Worm (Caenorhabditis elegans) whole organism, L2 larva: ENCODE data around the gene F47F2.1.

Experiments used
- C34F6.9 ChIP-seq: fragments of 150-350 bp; optimal IDR thresholded peaks from 2 replicates; lab custom pipeline; 2014; ENCODE audit warnings: missing biosample characterization, missing genetic modification characterization
- F13H6.1 ChIP-seq: sonication (generic microtip); optimal IDR thresholded peaks from 2 replicates; lab custom pipeline; 2016; ENCODE audit warnings: missing genetic modification characterization, missing compliant biosample characterization
- R02D3.7 ChIP-seq: fragments of 150-350 bp; optimal IDR thresholded peaks from 2 replicates; lab custom pipeline; 2014; ENCODE audit warnings: missing biosample characterization, missing genetic modification characterization
- Y55F3AM.14 ChIP-seq: fragments of 200-800 bp; sonication (Bioruptor generic); optimal IDR thresholded peaks from 2 replicates; lab custom pipeline; 2018; ENCODE audit warnings: mild to moderate bottlenecking, missing genetic modification characterization, missing compliant biosample characterization
- ZK546.5 ChIP-seq: sonication (generic microtip); optimal IDR thresholded peaks from 2 replicates; lab custom pipeline; 2017; ENCODE audit warnings: missing biosample characterization, missing genetic modification characterization
- alr-1 ChIP-seq: fragments of 150-350 bp; optimal IDR thresholded peaks from 2 replicates; lab custom pipeline; 2014; ENCODE audit warnings: missing biosample characterization, missing genetic modification characterization
- ama-1 ChIP-seq: fragments of 150-350 bp; optimal IDR thresholded peaks from 2 replicates; lab custom pipeline; 2018; ENCODE audit warnings: inconsistent platforms
- ceh-82 ChIP-seq: fragments of 150-350 bp; optimal IDR thresholded peaks from 2 replicates; lab custom pipeline; 2014; ENCODE audit warnings: missing biosample characterization, missing genetic modification characterization
- crh-2 ChIP-seq: sonication (generic microtip); optimal IDR thresholded peaks from 2 replicates; lab custom pipeline; 2017; ENCODE audit warnings: missing biosample characterization, missing genetic modification characterization
- dmd-4 ChIP-seq: sonication (generic microtip); optimal IDR thresholded peaks from 2 replicates; lab custom pipeline; 2017; ENCODE audit warnings: missing biosample characterization, missing genetic modification characterization
- egl-27 ChIP-seq: sonication (generic microtip); optimal IDR thresholded peaks from 3 replicates; lab custom pipeline; 2017; ENCODE audit warnings: missing biosample characterization, missing genetic modification reagents, missing genetic modification characterization
- elt-1 ChIP-seq: fragments of 150-350 bp; optimal IDR thresholded peaks from 2 replicates; lab custom pipeline; 2014; ENCODE audit warnings: missing biosample characterization, missing genetic modification characterization
- elt-3 ChIP-seq: sonication (generic microtip); optimal IDR thresholded peaks from 2 replicates; lab custom pipeline; 2017; ENCODE audit warnings: missing biosample characterization, missing genetic modification characterization
- fos-1 ChIP-seq: fragments of 150-350 bp; optimal IDR thresholded peaks from 2 replicates; lab custom pipeline; 2014; ENCODE audit warnings: missing biosample characterization, missing genetic modification characterization
- gmeb-1 ChIP-seq: fragments of 150-350 bp; optimal IDR thresholded peaks from 2 replicates; lab custom pipeline; 2014; ENCODE audit warnings: missing biosample characterization, missing genetic modification characterization
- lin-11 ChIP-seq: fragments of 150-350 bp; sonication (generic microtip); optimal IDR thresholded peaks from 2 replicates; lab custom pipeline; 2014; ENCODE audit warnings: missing biosample characterization, missing genetic modification characterization, inconsistent platforms, mixed read lengths
- lin-39 ChIP-seq: fragments of 150-350 bp; optimal IDR thresholded peaks from 2 replicates; lab custom pipeline; 2014; ENCODE audit warnings: missing biosample characterization, missing genetic modification reagents, missing genetic modification characterization
- lsy-2 ChIP-seq, 2 experiments: fragments of 150-350 bp in 1 of 2; sonication (generic microtip) in 1 of 2; optimal IDR thresholded peaks; 2 replicates each; lab custom pipeline; 2014 to 2017; ENCODE audit warnings: missing biosample characterization in 2 of 2, missing genetic modification characterization in 2 of 2
- mab-5 ChIP-seq: fragments of 150-350 bp; optimal IDR thresholded peaks from 2 replicates; lab custom pipeline; 2014; ENCODE audit warnings: missing biosample characterization, missing genetic modification characterization
- mbf-1 ChIP-seq: sonication (generic microtip); optimal IDR thresholded peaks from 2 replicates; lab custom pipeline; 2017; ENCODE audit warnings: missing biosample characterization, missing genetic modification characterization
- nhr-10 ChIP-seq: sonication (generic microtip); optimal IDR thresholded peaks from 2 replicates; lab custom pipeline; 2017; ENCODE audit warnings: missing biosample characterization, missing genetic modification characterization
- nhr-11 ChIP-seq: fragments of 150-350 bp; optimal IDR thresholded peaks from 2 replicates; lab custom pipeline; 2014; ENCODE audit warnings: missing biosample characterization, missing genetic modification characterization
- nhr-129 ChIP-seq: fragments of 150-350 bp; optimal IDR thresholded peaks from 2 replicates; lab custom pipeline; 2014; ENCODE audit warnings: missing biosample characterization, missing genetic modification characterization
- nhr-21 ChIP-seq: fragments of 150-350 bp; optimal IDR thresholded peaks from 2 replicates; lab custom pipeline; 2014; ENCODE audit warnings: missing biosample characterization, missing genetic modification characterization
- nhr-23 ChIP-seq: fragments of 150-350 bp; optimal IDR thresholded peaks from 2 replicates; lab custom pipeline; 2014; ENCODE audit warnings: missing biosample characterization, missing genetic modification reagents, missing genetic modification characterization
- nhr-237 ChIP-seq: fragments of 150-350 bp; optimal IDR thresholded peaks from 2 replicates; lab custom pipeline; 2014; ENCODE audit warnings: missing biosample characterization, missing genetic modification characterization
- nhr-6 ChIP-seq: fragments of 150-350 bp; optimal IDR thresholded peaks from 2 replicates; lab custom pipeline; 2014; ENCODE audit warnings: missing biosample characterization, missing genetic modification characterization
- nhr-77 ChIP-seq: fragments of 150-350 bp; optimal IDR thresholded peaks from 2 replicates; lab custom pipeline; 2014; ENCODE audit warnings: missing biosample characterization, missing genetic modification characterization
- sem-4 ChIP-seq: fragments of 150-350 bp; optimal IDR thresholded peaks from 2 replicates; lab custom pipeline; 2014; ENCODE audit warnings: missing biosample characterization, missing genetic modification reagents, missing genetic modification characterization
- skn-1 ChIP-seq: sonication (generic microtip); optimal IDR thresholded peaks from 2 replicates; lab custom pipeline; 2017; ENCODE audit warnings: missing biosample characterization, missing genetic modification characterization
- sma-9 ChIP-seq, 2 experiments: fragments of 150-350 bp in 1 of 2; sonication (generic microtip) in 1 of 2; optimal IDR thresholded peaks; 2 replicates each; lab custom pipeline; 2014 to 2016; ENCODE audit warnings: missing genetic modification characterization in 2 of 2, mild to moderate bottlenecking in 1 of 2, missing biosample characterization in 1 of 2, missing compliant biosample characterization in 1 of 2, missing genetic modification reagents in 1 of 2, moderate library complexity in 1 of 2
- snpc-4 ChIP-seq: fragments of 150-350 bp; optimal IDR thresholded peaks from 2 replicates; lab custom pipeline; 2014; ENCODE audit warnings: missing biosample characterization, missing genetic modification characterization
- unc-39 ChIP-seq: fragments of 150-350 bp; optimal IDR thresholded peaks from 2 replicates; lab custom pipeline; 2014; ENCODE audit warnings: missing biosample characterization, missing genetic modification characterization
- unc-55 ChIP-seq: fragments of 150-350 bp; sonication (generic microtip); optimal IDR thresholded peaks from 3 replicates; lab custom pipeline; 2014; ENCODE audit warnings: missing biosample characterization, missing genetic modification reagents, missing genetic modification characterization
- unc-62 ChIP-seq: fragments of 150-350 bp; optimal IDR thresholded peaks from 2 replicates; lab custom pipeline; 2014; ENCODE audit warnings: missing biosample characterization, missing genetic modification reagents, missing genetic modification characterization
- ztf-1 ChIP-seq: fragments of 200-800 bp; sonication (Bioruptor generic); conservative IDR thresholded peaks from 2 replicates; pipeline ENCODE4 v1.3.6; 2022; ENCODE audit warnings: missing genetic modification characterization, missing compliant biosample characterization
- ztf-11 ChIP-seq: sonication (generic microtip); optimal IDR thresholded peaks from 2 replicates; lab custom pipeline; 2017; ENCODE audit warnings: missing biosample characterization, missing genetic modification characterization
- ztf-4 ChIP-seq: fragments of 150-350 bp; optimal IDR thresholded peaks from 2 replicates; lab custom pipeline; 2014; ENCODE audit warnings: missing biosample characterization, missing genetic modification characterization

The F47F2.1 gene

DNA sequence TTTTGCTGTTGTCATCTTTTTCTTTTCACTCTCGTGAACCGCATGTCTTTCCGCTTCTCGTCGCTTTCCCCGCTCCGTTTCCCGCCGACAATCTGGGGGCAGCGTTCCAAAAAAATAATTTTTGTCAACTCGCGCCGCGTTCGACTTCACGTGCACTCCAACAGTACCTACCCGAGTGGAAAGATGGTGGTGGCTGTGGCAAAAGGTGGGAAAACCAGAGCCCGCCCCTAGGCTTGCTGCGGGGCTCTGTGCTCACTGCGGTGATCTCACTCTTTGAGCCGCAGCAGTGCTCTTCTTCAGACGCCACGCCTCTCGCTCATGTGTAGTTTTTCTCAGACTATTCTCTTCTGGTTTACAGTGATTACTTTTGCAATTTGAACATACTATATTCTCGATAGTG, 9.3 kb downstream of the F47F2.1 start:
- TF ChIP-seq nhr-77 (no peak), R02D3.7 (tag; lab: Kevin White, UChicago) (no peak), ZK546.5 (tag; lab: Kevin White, UChicago) (no peak), ztf-1 (GFP tag; lab: Robert Waterston, UW) (no peak), sma-9 (GFP tag; optimal IDR thresholded peaks at IDR 0.05; lab: Kevin White, UChicago) (no peak), sma-9 (tag; optimal IDR thresholded peaks at IDR 0.05; lab: Kevin White, UChicago) (no peak), gmeb-1 (tag; lab: Kevin White, UChicago) (no peak), unc-62 (no peak), mbf-1 (tag; lab: Kevin White, UChicago) (no peak), sem-4 (no peak), nhr-10 (tag; lab: Kevin White, UChicago) (no peak), ceh-82 (tag; lab: Kevin White, UChicago) (no peak)

ce11 chrX:3895577-3895976, 17.2 kb downstream of the F47F2.1 start, which contains the start of gene F47F2.3:
Gene F47F2.3 (minus strand): TSS chrX:3895677.
- TF ChIP-seq lin-39 (tag; lab: Kevin White, UChicago) (no peak), sma-9 (GFP tag; optimal IDR thresholded peaks at IDR 0.05; lab: Kevin White, UChicago) (no peak), sma-9 (tag; optimal IDR thresholded peaks at IDR 0.05; lab: Kevin White, UChicago) (no peak), nhr-77 (no peak), nhr-23 (tag; lab: Kevin White, UChicago) (no peak), ztf-1 (GFP tag; lab: Robert Waterston, UW) (no peak), nhr-237 (no peak), ztf-4 (tag; lab: Kevin White, UChicago) (no peak), unc-62 (no peak), mbf-1 (tag; lab: Kevin White, UChicago) (no peak), snpc-4 (tag; lab: Kevin White, UChicago) (no peak), nhr-6 (tag; lab: Kevin White, UChicago) (no peak), fos-1 (tag; lab: Kevin White, UChicago) (no peak), unc-39 (tag; lab: Kevin White, UChicago) (no peak), sem-4 (no peak), nhr-129 (no peak), dmd-4 (tag; lab: Kevin White, UChicago) (no peak), F13H6.1 (tag; lab: Kevin White, UChicago) (no peak), C34F6.9 (tag; lab: Kevin White, UChicago) (no peak)
- TF ChIP-seq, all 48 proteins: peak for 0

ce11 chrX:3898255-3899177, 20.2 kb downstream of the F47F2.1 start:
- TF ChIP-seq ztf-4 (tag; lab: Kevin White, UChicago) (no peak), unc-62 (no peak), dmd-4 (tag; lab: Kevin White, UChicago) (no peak), nhr-11 (tag; lab: Kevin White, UChicago) (no peak), F13H6.1 (tag; lab: Kevin White, UChicago) (no peak), unc-55 (GFP tag; lab: Kevin White, UChicago) (peak; percentile 53), nhr-129 (peak; percentile 10), crh-2 (tag; lab: Kevin White, UChicago) (no peak), elt-1 (tag; lab: Kevin White, UChicago) (no peak), C34F6.9 (tag; lab: Kevin White, UChicago) (no peak), nhr-77 (no peak), mab-5 (tag; lab: Kevin White, UChicago) (peak; percentile 77)

ce11 chrX:3900715-3901114, 22.4 kb downstream of the F47F2.1 start:
- no peak for TF ChIP-seq lin-39 (tag; lab: Kevin White, UChicago)
- TF ChIP-seq nhr-10 (tag; lab: Kevin White, UChicago): no peak
- no peak for TF ChIP-seq mbf-1 (tag; lab: Kevin White, UChicago)
- no peak for TF ChIP-seq alr-1 (tag; lab: Kevin White, UChicago)
- TF ChIP-seq elt-3 (tag; lab: Kevin White, UChicago): no peak
- no peak for TF ChIP-seq crh-2 (tag; lab: Kevin White, UChicago)
- TF ChIP-seq nhr-129: peak; percentile 27
- no peak for TF ChIP-seq dmd-4 (tag; lab: Kevin White, UChicago)
- no peak for TF ChIP-seq nhr-21 (tag; lab: Kevin White, UChicago)
- no peak for TF ChIP-seq ZK546.5 (tag; lab: Kevin White, UChicago)
- peak; percentile 1 for TF ChIP-seq unc-55 (GFP tag; lab: Kevin White, UChicago)
- TF ChIP-seq skn-1 (tag; lab: Kevin White, UChicago): no peak
- TF ChIP-seq lsy-2 (tag; optimal IDR thresholded peaks at IDR 0.05; lab: Kevin White, UChicago): no peak
- peak; percentile 38 for TF ChIP-seq F13H6.1 (tag; lab: Kevin White, UChicago)
- no peak for TF ChIP-seq ama-1 (lab: Kevin White, UChicago)
- TF ChIP-seq Y55F3AM.14 (GFP tag; lab: Kevin White, UChicago): no peak
- no peak for TF ChIP-seq ztf-11
- no peak for TF ChIP-seq lin-11 (tag; lab: Kevin White, UChicago)
- no peak for TF ChIP-seq egl-27
- TF ChIP-seq unc-62: no peak
- peak; percentile 46 for TF ChIP-seq sma-9 (GFP tag; optimal IDR thresholded peaks at IDR 0.05; lab: Kevin White, UChicago)
- TF ChIP-seq sma-9 (tag; optimal IDR thresholded peaks at IDR 0.05; lab: Kevin White, UChicago): no peak
